Fruit fly (Drosophila melanogaster): ENCODE data around the gene mthl11.

DNA sequence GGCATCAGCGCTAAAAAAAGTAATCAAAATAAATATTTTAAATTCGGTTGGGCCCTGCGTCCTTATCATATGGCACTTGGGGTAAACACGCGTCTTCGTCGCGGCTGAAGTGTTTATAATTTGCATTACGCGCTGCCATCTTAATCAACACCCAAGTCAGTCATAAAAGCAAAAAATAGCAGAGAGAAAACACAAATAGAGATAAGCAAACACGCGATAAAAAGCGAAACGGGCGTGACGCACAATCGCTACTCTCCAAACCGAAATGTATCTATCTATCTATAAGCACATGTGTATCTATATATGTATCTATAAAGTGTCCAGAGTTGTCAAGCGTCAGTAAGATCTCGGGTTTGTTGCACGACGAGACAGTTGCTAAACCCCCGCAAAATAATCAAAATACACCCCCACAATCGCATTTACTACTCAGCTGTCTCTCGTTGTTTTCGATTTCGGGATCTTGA lies 9.9 kb upstream of the mthl11 start:
- TF ChIP-seq CG1620 (GFP tag; optimal IDR thresholded peaks at IDR 0.05) (peak; percentile 65), cic (GFP tag; optimal IDR thresholded peaks at IDR 0.05) (peak; percentile 98), CG11617 (GFP tag; optimal IDR thresholded peaks at IDR 0.05) (peak; percentile 56), kay (GFP tag; ENCODE audit: borderline replicate concordance) (peak; percentile 93), CG7045 (GFP tag; optimal IDR thresholded peaks at IDR 0.05) (peak; percentile 83), CG33017 (tag; optimal IDR thresholded peaks at IDR 0.05) (peak; percentile 76), tj (GFP tag; optimal IDR thresholded peaks at IDR 0.05) (peak; percentile 21), CG5204 (GFP tag; optimal IDR thresholded peaks at IDR 0.05) (peak; percentile 24), Crg-1 (GFP tag; optimal IDR thresholded peaks at IDR 0.05) (peak; percentile 28), CG7101 (tag; optimal IDR thresholded peaks at IDR 0.05) (peak; percentile 76), Mnt (GFP tag; optimal IDR thresholded peaks at IDR 0.05) (peak; percentile 80), pad (GFP tag; optimal IDR thresholded peaks at IDR 0.05) (peak; percentile 53), Hr96 (GFP tag; optimal IDR thresholded peaks at IDR 0.05) (peak; percentile 4), Clk (GFP tag; optimal IDR thresholded peaks at IDR 0.05) (peak; percentile 38)
